Fruit fly (Drosophila melanogaster): ENCODE results near the gene CDase.

Gene CDase

DNA sequence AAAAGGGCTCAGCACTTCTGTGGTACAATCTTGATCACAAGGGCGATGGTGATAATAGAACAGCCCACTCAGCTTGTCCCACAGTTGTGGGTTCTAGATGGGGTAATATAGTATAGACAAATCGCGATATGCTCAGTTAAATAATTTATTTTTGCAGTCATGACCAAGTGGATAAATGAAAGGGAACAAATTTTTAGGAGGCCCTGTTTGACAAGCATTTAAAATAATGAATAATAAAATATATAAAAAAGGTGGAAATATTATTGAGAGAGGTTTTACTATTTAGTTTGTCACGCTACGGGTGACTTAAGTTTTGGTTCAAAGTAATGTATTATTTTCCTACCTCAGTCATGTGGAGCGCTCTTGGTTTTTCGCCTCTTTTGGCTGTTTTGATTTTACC lies 48.4 kb downstream of the CDase start, which contains the start of gene CG34041:
Gene CG34041 (plus strand): TSS at position 301 of the 400 bp plus-strand sequence.
- no peak for TF ChIP-seq dmrt93B (GFP tag; optimal IDR thresholded peaks at IDR 0.05)
- no peak for TF ChIP-seq CrebA (GFP tag; optimal IDR thresholded peaks at IDR 0.05; ENCODE audit: borderline replicate concordance)
- TF ChIP-seq psq (GFP tag; optimal IDR thresholded peaks at IDR 0.05) = no peak
- TF ChIP-seq rgr (GFP tag; optimal IDR thresholded peaks at IDR 0.05) = no peak
- TF ChIP-seq fru (GFP tag; optimal IDR thresholded peaks at IDR 0.05) = no peak
- no peak for TF ChIP-seq woc (GFP tag; optimal IDR thresholded peaks at IDR 0.05)

dm6 chr3R:30512114-30512513 lies 52.8 kb downstream of the CDase start, which contains the start of gene PH4alphaNE2:
PH4alphaNE2 (minus strand) TSS chr3R:30512214.
- no peak for TF ChIP-seq dmrt93B (GFP tag; optimal IDR thresholded peaks at IDR 0.05)
- no peak for TF ChIP-seq brk (GFP tag; optimal IDR thresholded peaks at IDR 0.05)
- no peak for TF ChIP-seq sv (GFP tag; optimal IDR thresholded peaks at IDR 0.05)

DNA sequence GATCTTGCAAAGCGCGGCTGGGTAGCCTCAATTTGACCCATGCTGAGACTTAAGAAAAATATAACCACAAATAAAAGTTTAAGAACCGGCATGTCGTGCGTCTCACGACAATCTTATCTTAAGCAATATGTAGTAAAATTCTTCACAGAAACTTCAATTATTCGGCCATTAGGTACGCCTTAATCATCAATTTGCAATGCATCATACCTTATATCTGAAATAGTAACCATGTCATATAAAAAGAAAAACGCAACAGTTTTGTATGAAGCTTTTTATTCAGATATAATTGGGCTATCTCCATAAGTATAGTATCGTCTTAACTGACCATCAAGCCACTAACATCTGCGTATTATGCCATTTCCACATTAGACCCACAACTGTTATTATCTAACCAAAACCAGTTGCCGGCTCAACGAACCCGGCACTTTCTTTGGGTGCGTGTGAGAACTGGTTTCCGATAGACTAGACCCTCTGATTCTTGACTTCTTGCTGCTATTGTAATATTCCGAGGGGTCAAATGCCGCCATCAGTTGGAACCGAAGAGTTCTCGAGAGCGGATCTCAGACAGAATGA lies 55.0 kb downstream of the CDase start, which contains the start of the genes CG31524 and CG9698:
Gene CG31524 (minus strand): TSS at position 101 of the 573 bp plus-strand sequence.
Gene CG9698 (plus strand): TSS at position 523 of the 573 bp plus-strand sequence.
- TF ChIP-seq woc (GFP tag; optimal IDR thresholded peaks at IDR 0.05) = no peak
- TF ChIP-seq Hr83 (GFP tag; optimal IDR thresholded peaks at IDR 0.05; ENCODE audit: poor library complexity, severe bottlenecking) = no peak
- TF ChIP-seq Sp1 (GFP tag; optimal IDR thresholded peaks at IDR 0.05) = no peak
